Worm (Caenorhabditis elegans) whole organism, L2 larva: ENCODE results near the gene taf-11.1.

Experiments used
- R02D3.7 ChIP-seq: fragments of 150-350 bp; optimal IDR thresholded peaks from 2 replicates; lab custom pipeline; 2014; ENCODE audit warnings: missing biosample characterization, missing genetic modification characterization
- dmd-4 ChIP-seq: sonication (generic microtip); optimal IDR thresholded peaks from 2 replicates; lab custom pipeline; 2017; ENCODE audit warnings: missing biosample characterization, missing genetic modification characterization
- mab-5 ChIP-seq: fragments of 150-350 bp; optimal IDR thresholded peaks from 2 replicates; lab custom pipeline; 2014; ENCODE audit warnings: missing biosample characterization, missing genetic modification characterization
- nhr-21 ChIP-seq: fragments of 150-350 bp; optimal IDR thresholded peaks from 2 replicates; lab custom pipeline; 2014; ENCODE audit warnings: missing biosample characterization, missing genetic modification characterization
- nhr-77 ChIP-seq: fragments of 150-350 bp; optimal IDR thresholded peaks from 2 replicates; lab custom pipeline; 2014; ENCODE audit warnings: missing biosample characterization, missing genetic modification characterization
- snpc-4 ChIP-seq: fragments of 150-350 bp; optimal IDR thresholded peaks from 2 replicates; lab custom pipeline; 2014; ENCODE audit warnings: missing biosample characterization, missing genetic modification characterization

- TF ChIP-seq snpc-4 = no peak
- TF ChIP-seq nhr-21 (tag; lab: Kevin White, UChicago) = no peak
- TF ChIP-seq R02D3.7 = no peak
- no peak for TF ChIP-seq mab-5 (tag; lab: Kevin White, UChicago)
- TF ChIP-seq dmd-4 (tag; lab: Kevin White, UChicago) = no peak
- no peak for TF ChIP-seq nhr-77 (tag; lab: Kevin White, UChicago)
Measured at ce11 chrX:4265283-4265907, 10.4 kb downstream of the taf-11.1 start, which contains the start of gene coel-1.
